Fruit fly (Drosophila melanogaster) whole organism, embryonic: ENCODE measurements around the gene CG32379.

Experiments
- BEAF-32 ChIP-seq: fragments of 200-800 bp; sonication (Bioruptor generic); optimal IDR thresholded peaks from 3 replicates; lab custom pipeline; 2017; ENCODE audit warnings: missing biosample characterization, missing genetic modification characterization, mild to moderate bottlenecking, moderate library complexity, missing genetic modification reagents
- Bgb ChIP-seq: fragments of 200-800 bp; sonication (Bioruptor generic); IDR thresholded peaks from 2 replicates; pipeline ENCODE4 v1.3.6; 2022; ENCODE audit warnings: missing biosample characterization, missing genetic modification characterization; ENCODE audit not compliant: partially characterized antibody
- CG12155 ChIP-seq: fragments of 200-800 bp; sonication (Bioruptor generic); optimal IDR thresholded peaks from 3 replicates; lab custom pipeline; 2016; ENCODE audit warnings: missing biosample characterization, missing genetic modification characterization
- CG12659 ChIP-seq: fragments of 200-800 bp; sonication (Bioruptor generic); optimal IDR thresholded peaks from 3 replicates; lab custom pipeline; 2017; ENCODE audit warnings: mild to moderate bottlenecking, missing biosample characterization, missing genetic modification reagents, missing genetic modification characterization
- CG12942 ChIP-seq: fragments of 200-800 bp; sonication (Bioruptor generic); optimal IDR thresholded peaks from 3 replicates; lab custom pipeline; 2016; ENCODE audit warnings: missing biosample characterization, missing genetic modification characterization
- CG13287 ChIP-seq: fragments of 200-800 bp; sonication (Bioruptor generic); IDR thresholded peaks from 2 replicates; pipeline ENCODE4 v1.3.6; 2022; ENCODE audit warnings: missing biosample characterization, missing genetic modification characterization; ENCODE audit not compliant: partially characterized antibody
- CG14710 ChIP-seq: fragments of 200-800 bp; sonication (Bioruptor generic); optimal IDR thresholded peaks from 3 replicates; lab custom pipeline; 2019; ENCODE audit warnings: missing biosample characterization, mild to moderate bottlenecking, missing genetic modification characterization, moderate library complexity
- CG15514 ChIP-seq: fragments of 200-800 bp; sonication (Bioruptor generic); optimal IDR thresholded peaks from 3 replicates; lab custom pipeline; 2017; ENCODE audit warnings: missing biosample characterization, missing genetic modification characterization, mild to moderate bottlenecking, moderate library complexity, missing genetic modification reagents
- CG16815 ChIP-seq: fragments of 200-800 bp; sonication (Bioruptor generic); optimal IDR thresholded peaks from 3 replicates; lab custom pipeline; 2017; ENCODE audit warnings: missing biosample characterization, mild to moderate bottlenecking, missing genetic modification characterization
- CG17568 ChIP-seq: fragments of 200-800 bp; sonication (Bioruptor generic); optimal IDR thresholded peaks from 2 replicates; lab custom pipeline; 2018; ENCODE audit warnings: missing biosample characterization, mild to moderate bottlenecking, missing genetic modification characterization, moderate library complexity
- CG17829 ChIP-seq: fragments of 200-800 bp; optimal IDR thresholded peaks from 2 replicates; lab custom pipeline; 2019; ENCODE audit warnings: missing biosample characterization, mild to moderate bottlenecking, missing genetic modification characterization, moderate library complexity
- CG1832 ChIP-seq: fragments of 200-800 bp; sonication (Bioruptor generic); optimal IDR thresholded peaks from 2 replicates; lab custom pipeline; 2017; ENCODE audit warnings: missing biosample characterization, mild to moderate bottlenecking, missing genetic modification characterization, inconsistent platforms
- CG30020 ChIP-seq: fragments of 200-800 bp; optimal IDR thresholded peaks from 2 replicates; lab custom pipeline; 2019; ENCODE audit warnings: missing biosample characterization, mild to moderate bottlenecking, missing genetic modification characterization, moderate library complexity
- CG4617 ChIP-seq: fragments of 200-800 bp; sonication (Bioruptor generic); optimal IDR thresholded peaks from 3 replicates; lab custom pipeline; 2016; ENCODE audit warnings: missing biosample characterization, missing genetic modification characterization, borderline replicate concordance
- CG6791 ChIP-seq: fragments of 200-800 bp; sonication (Bioruptor generic); IDR thresholded peaks from 3 replicates; pipeline ENCODE4 v1.3.6; 2022; ENCODE audit warnings: missing biosample characterization, missing genetic modification characterization; ENCODE audit not compliant: partially characterized antibody
- CG9437 ChIP-seq: fragments of 200-800 bp; sonication (Bioruptor generic); optimal IDR thresholded peaks from 2 replicates; lab custom pipeline; 2018; ENCODE audit warnings: missing biosample characterization, mild to moderate bottlenecking, missing genetic modification characterization
- CG9797 ChIP-seq: fragments of 200-800 bp; sonication (Bioruptor generic); optimal IDR thresholded peaks from 3 replicates; lab custom pipeline; 2018; ENCODE audit warnings: missing biosample characterization, mild to moderate bottlenecking, missing genetic modification characterization
- Dip2 ChIP-seq: fragments of 200-800 bp; sonication (Bioruptor generic); IDR thresholded peaks from 2 replicates; pipeline ENCODE4 v1.3.6; 2022; ENCODE audit warnings: missing biosample characterization, missing genetic modification characterization
- Doc3 ChIP-seq: fragments of 200-800 bp; sonication (Bioruptor generic); IDR thresholded peaks from 3 replicates; pipeline ENCODE4 v1.3.6; 2022; ENCODE audit warnings: missing biosample characterization, missing genetic modification characterization; ENCODE audit not compliant: partially characterized antibody
- Dref ChIP-seq: fragments of 200-800 bp; sonication (Bioruptor generic); IDR thresholded peaks from 2 replicates; pipeline ENCODE4 v1.3.6; 2022; ENCODE audit warnings: missing biosample characterization, missing genetic modification characterization
- ERR ChIP-seq: fragments of 200-800 bp; sonication (Bioruptor generic); optimal IDR thresholded peaks from 2 replicates; lab custom pipeline; 2016; ENCODE audit warnings: missing biosample characterization, missing genetic modification characterization
- Eip74EF ChIP-seq, 2 experiments: fragments of 200-800 bp in 1 of 2; fragments of >200 bp in 1 of 2; sonication (Bioruptor generic) in 1 of 2; optimal IDR thresholded peaks; 2 replicates each; lab custom pipeline; 2017 to 2019; ENCODE audit warnings: missing biosample characterization in 2 of 2, missing genetic modification characterization in 2 of 2, mild to moderate bottlenecking in 1 of 2, moderate library complexity in 1 of 2
- Med ChIP-seq: fragments of 200-800 bp; sonication (Bioruptor generic); peaks from one replicate; lab custom pipeline; 2016; ENCODE audit warnings: missing biosample characterization, missing genetic modification characterization, mild to moderate bottlenecking, inconsistent platforms, moderate library complexity
- Mes4 ChIP-seq: fragments of 200-800 bp; sonication (Bioruptor generic); optimal IDR thresholded peaks from 2 replicates; lab custom pipeline; 2016; ENCODE audit warnings: missing biosample characterization, missing genetic modification characterization
- Pdp1 ChIP-seq, 2 experiments: fragments of 200-800 bp; sonication (Bioruptor generic); optimal IDR thresholded peaks; 3 replicates each; lab custom pipeline; 2016; ENCODE audit warnings: missing biosample characterization in 2 of 2, missing genetic modification characterization in 2 of 2, mild to moderate bottlenecking in 1 of 2, moderate library complexity in 1 of 2
- Sin3A ChIP-seq: fragments of >200 bp; optimal IDR thresholded peaks from 2 replicates; lab custom pipeline; 2018
- chinmo ChIP-seq: fragments of 200-800 bp; sonication (Bioruptor generic); IDR thresholded peaks from 4 replicates; pipeline ENCODE4 v1.3.6; 2022; ENCODE audit warnings: missing biosample characterization, missing genetic modification characterization; ENCODE audit not compliant: partially characterized antibody
- ci ChIP-seq: fragments of 200-800 bp; sonication (Bioruptor generic); IDR thresholded peaks from 3 replicates; pipeline ENCODE4 v1.3.6; 2022; ENCODE audit warnings: missing biosample characterization, missing genetic modification characterization
- crp ChIP-seq, 2 experiments: fragments of 200-800 bp; sonication (Bioruptor generic); optimal IDR thresholded peaks; 2 replicates in 1 of 2; 3 replicates in 1 of 2; lab custom pipeline; 2017; ENCODE audit warnings: missing biosample characterization in 2 of 2, missing genetic modification characterization in 2 of 2, mild to moderate bottlenecking in 1 of 2, moderate library complexity in 1 of 2
- dmrt11E ChIP-seq: fragments of 200-800 bp; sonication (Bioruptor generic); optimal IDR thresholded peaks from 3 replicates; lab custom pipeline; 2018; ENCODE audit warnings: missing biosample characterization, mild to moderate bottlenecking, missing genetic modification characterization, moderate library complexity
- dpn ChIP-seq, 2 experiments: fragments of 200-800 bp; sonication (Bioruptor generic); optimal IDR thresholded peaks; 3 replicates each; lab custom pipeline; 2016; ENCODE audit warnings: missing biosample characterization in 2 of 2, missing genetic modification characterization in 2 of 2
- gcm ChIP-seq: fragments of 200-800 bp; sonication (Bioruptor generic); optimal IDR thresholded peaks from 2 replicates; lab custom pipeline; 2019; ENCODE audit warnings: missing biosample characterization, mild to moderate bottlenecking, missing genetic modification characterization, moderate library complexity
- gfzf ChIP-seq: fragments of 200-800 bp; sonication (Bioruptor generic); optimal IDR thresholded peaks from 2 replicates; lab custom pipeline; 2016; ENCODE audit warnings: missing biosample characterization, mild to moderate bottlenecking, missing genetic modification characterization, moderate library complexity
- lola ChIP-seq, 3 experiments: fragments of >200 bp in 2 of 3; fragments of 200-800 bp in 1 of 3; sonication (Bioruptor generic) in 1 of 3; optimal IDR thresholded peaks; 2 replicates each; lab custom pipeline; 2017 to 2019; ENCODE audit warnings: missing biosample characterization in 3 of 3, missing genetic modification characterization in 3 of 3, mild to moderate bottlenecking in 1 of 3, moderate library complexity in 1 of 3
- mirr ChIP-seq: fragments of 200-800 bp; sonication (Bioruptor generic); optimal IDR thresholded peaks from 3 replicates; lab custom pipeline; 2018; ENCODE audit warnings: missing biosample characterization, mild to moderate bottlenecking, missing genetic modification characterization
- mld ChIP-seq: fragments of 200-800 bp; sonication (Bioruptor generic); IDR thresholded peaks from 3 replicates; pipeline ENCODE4 v1.3.6; 2022; ENCODE audit warnings: missing biosample characterization, missing genetic modification characterization; ENCODE audit not compliant: partially characterized antibody
- nerfin-1 ChIP-seq: fragments of 200-800 bp; sonication (Bioruptor generic); optimal IDR thresholded peaks from 3 replicates; lab custom pipeline; 2019; ENCODE audit warnings: missing biosample characterization, mild to moderate bottlenecking, missing genetic modification characterization, moderate library complexity
- onecut ChIP-seq: fragments of 200-800 bp; sonication (Bioruptor generic); IDR thresholded peaks from 2 replicates; pipeline ENCODE4 v1.3.6; 2022; ENCODE audit warnings: missing biosample characterization, missing genetic modification characterization
- psq ChIP-seq: fragments of 200-800 bp; sonication (Bioruptor generic); optimal IDR thresholded peaks from 2 replicates; lab custom pipeline; 2017; ENCODE audit warnings: missing biosample characterization, missing genetic modification characterization
- pzg ChIP-seq: fragments of 200-800 bp; sonication (Bioruptor generic); optimal IDR thresholded peaks from 3 replicates; lab custom pipeline; 2018; ENCODE audit warnings: missing biosample characterization, mild to moderate bottlenecking, missing genetic modification characterization, moderate library complexity
- row ChIP-seq: fragments of 200-800 bp; sonication (Bioruptor generic); IDR thresholded peaks from 3 replicates; pipeline ENCODE4 v1.3.6; 2022; ENCODE audit warnings: missing biosample characterization, missing genetic modification characterization
- sima ChIP-seq: fragments of 200-800 bp; sonication (Bioruptor generic); optimal IDR thresholded peaks from 2 replicates; lab custom pipeline; 2016; ENCODE audit warnings: missing biosample characterization, missing genetic modification characterization
- so ChIP-seq: fragments of 200-800 bp; sonication (Bioruptor generic); IDR thresholded peaks from 3 replicates; pipeline ENCODE4 v1.3.6; 2022; ENCODE audit warnings: missing biosample characterization, missing genetic modification characterization
- sqz ChIP-seq: fragments of 200-800 bp; sonication (Bioruptor generic); optimal IDR thresholded peaks from 3 replicates; lab custom pipeline; 2018; ENCODE audit warnings: missing biosample characterization, mild to moderate bottlenecking, missing genetic modification characterization
- ssp ChIP-seq: fragments of 200-800 bp; sonication (Bioruptor generic); IDR thresholded peaks from 2 replicates; pipeline ENCODE4 v1.3.6; 2022; ENCODE audit warnings: missing biosample characterization, missing genetic modification characterization
- stc ChIP-seq: fragments of 200-800 bp; sonication (Bioruptor generic); IDR thresholded peaks from 2 replicates; pipeline ENCODE4 v1.3.6; 2022; ENCODE audit warnings: missing biosample characterization, missing genetic modification characterization
- tin ChIP-seq: fragments of 200-800 bp; sonication (Bioruptor generic); optimal IDR thresholded peaks from 3 replicates; lab custom pipeline; 2016; ENCODE audit warnings: missing biosample characterization, missing genetic modification characterization

CG32379 gene

DNA sequence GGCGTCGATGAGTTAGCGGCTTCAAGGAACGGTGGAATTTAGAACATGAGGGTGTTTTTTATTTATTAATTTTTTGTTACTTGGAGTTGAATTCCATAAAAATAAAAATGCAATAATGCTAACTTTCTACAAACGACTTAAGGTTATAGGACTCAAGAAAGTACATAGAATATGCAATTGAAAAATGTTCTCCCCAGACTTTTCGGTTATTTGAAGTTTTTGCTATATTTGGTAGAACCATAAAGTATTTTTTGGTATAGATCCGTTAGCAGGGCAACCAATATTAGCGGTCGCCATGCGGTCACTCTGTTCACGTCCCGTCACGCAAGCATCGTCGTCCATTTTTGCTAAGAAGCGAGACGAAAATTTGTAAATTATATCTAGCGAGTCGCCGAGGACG, 26.6 kb upstream of the CG32379 start, which contains the start of gene akirin (continued):
- TF ChIP-seq CG30020 (tag; lab: Kevin White, UChicago) (peak; percentile 30), Doc3 (no peak), gfzf (GFP tag; lab: Kevin White, UChicago) (peak; percentile 70), CG16815 (GFP tag; lab: Kevin White, UChicago) (no peak), CG1832 (GFP tag; lab: Kevin White, UChicago) (no peak), onecut (GFP tag; lab: Robert Waterston, UW) (no peak), CG15514 (GFP tag; lab: Kevin White, UChicago) (peak; percentile 4), mirr (GFP tag; lab: Kevin White, UChicago) (no peak), Pdp1 (GFP tag; optimal IDR thresholded peaks at IDR 0.05; lab: Kevin White, UChicago) (peak in 1 of 2 experiments; percentile 22), sima (GFP tag; lab: Kevin White, UChicago) (no peak), dmrt11E (tag; lab: Kevin White, UChicago) (no peak), CG14710 (tag; lab: Kevin White, UChicago) (peak; percentile 16), Med (peak; percentile 42), BEAF-32 (GFP tag; lab: Kevin White, UChicago) (peak; percentile 24), Dip2 (no peak), CG12155 (GFP tag; lab: Kevin White, UChicago) (peak; percentile 43), row (peak; percentile 22; the same call in 1 of the 3 replicates)
- TF ChIP-seq, all 482 proteins: peak for 17

DNA sequence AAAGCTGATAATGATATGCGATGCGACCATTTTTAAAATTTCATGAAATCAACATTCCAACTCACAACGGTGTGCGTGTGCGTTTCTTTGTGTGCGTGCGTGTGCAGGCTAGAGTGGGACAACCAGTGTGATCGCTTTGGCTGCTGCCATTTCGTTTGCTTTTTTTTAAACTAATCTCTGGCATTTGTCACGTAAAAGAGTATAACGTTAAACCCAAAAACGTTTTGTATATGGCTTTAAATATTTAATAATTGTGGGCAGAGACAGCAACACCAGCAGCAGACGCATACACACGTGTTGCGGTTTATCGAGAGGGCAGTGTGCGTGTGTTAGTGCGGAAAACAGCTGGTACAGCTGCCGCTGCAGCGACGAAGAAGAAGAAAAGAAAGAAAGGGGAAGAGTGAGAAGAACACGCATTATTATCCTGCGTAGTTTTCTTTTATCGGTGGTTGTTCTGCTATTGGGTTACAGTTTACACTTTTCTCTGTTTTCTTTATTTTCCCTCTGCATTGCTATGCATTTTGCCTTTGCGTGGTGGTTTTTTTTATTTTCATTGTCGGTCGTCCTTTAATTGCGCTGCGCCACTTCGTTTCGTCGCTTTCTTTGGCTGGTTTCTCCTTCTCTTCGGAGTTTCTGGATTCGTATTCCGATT, 25.8 kb upstream of the CG32379 start:
- TF ChIP-seq CG13287 = peak; percentile 21; the same call in 1 of the 2 replicates
- no peak for TF ChIP-seq tin (GFP tag; lab: Kevin White, UChicago)
- no peak for TF ChIP-seq Dref (GFP tag; lab: Robert Waterston, UW)
- no peak for TF ChIP-seq CG9797
- TF ChIP-seq CG6791 (GFP tag; lab: Robert Waterston, UW) = 0 out of 3 replicates have a peak, but pooled peaks have one; percentile 26
- peak; percentile 31; the same call in 1 of the 3 replicates for TF ChIP-seq so (GFP tag; lab: Robert Waterston, UW)
- TF ChIP-seq chinmo = peak; percentile 87
- peak; percentile 19 for TF ChIP-seq CG17829 (tag; lab: Kevin White, UChicago)
- peak; percentile 15 for TF ChIP-seq gcm (GFP tag; lab: Kevin White, UChicago)
- peak; percentile 36 to 83 for TF ChIP-seq crp (GFP tag; optimal IDR thresholded peaks at IDR 0.05; lab: Kevin White, UChicago)
- TF ChIP-seq psq (GFP tag; lab: Kevin White, UChicago) = peak; percentile 71
- TF ChIP-seq Bgb (GFP tag; lab: Robert Waterston, UW) = peak; percentile 14; the same call in 1 of the 2 replicates
- TF ChIP-seq sqz (GFP tag; lab: Kevin White, UChicago) = peak; percentile 31
- TF ChIP-seq pzg (GFP tag; lab: Kevin White, UChicago) = peak; percentile 12
- peak; percentile 80 for TF ChIP-seq CG4617
- no peak for TF ChIP-seq mld
- no peak for TF ChIP-seq stc (GFP tag; lab: Robert Waterston, UW)
- no peak for TF ChIP-seq CG17568 (GFP tag; lab: Kevin White, UChicago)
- peak in 1 of 3 experiments; percentile 18 for TF ChIP-seq lola (GFP tag; optimal IDR thresholded peaks at IDR 0.05; lab: Kevin White, UChicago)
- no peak for TF ChIP-seq ci (GFP tag; lab: Robert Waterston, UW)
- TF ChIP-seq CG12659 (GFP tag; lab: Kevin White, UChicago) = peak; percentile 37
- TF ChIP-seq ERR (GFP tag; lab: Kevin White, UChicago) = no peak
- no peak for TF ChIP-seq Mes4 (GFP tag; lab: Kevin White, UChicago)
- peak; percentile 9 for TF ChIP-seq Sin3A (lab: Kevin White, UChicago)
- TF ChIP-seq Eip74EF (GFP tag; optimal IDR thresholded peaks at IDR 0.05; lab: Kevin White, UChicago) = no peak
- TF ChIP-seq dpn (GFP tag; optimal IDR thresholded peaks at IDR 0.05; lab: Kevin White, UChicago) = no peak
- no peak for TF ChIP-seq CG12942
- no peak for TF ChIP-seq ssp (GFP tag; lab: Robert Waterston, UW)
- TF ChIP-seq nerfin-1 = peak; percentile 93
- peak; percentile 93 for TF ChIP-seq CG9437
